Worm (Caenorhabditis elegans): ENCODE results near the gene R13A5.11.

- TF ChIP-seq zag-1 (tag; optimal IDR thresholded peaks at IDR 0.05) (no peak), egl-27 (tag; optimal IDR thresholded peaks at IDR 0.05) (no peak), sma-9 (GFP tag; optimal IDR thresholded peaks at IDR 0.05) (no peak), sma-9 (tag; optimal IDR thresholded peaks at IDR 0.05) (no peak), ztf-4 (tag; optimal IDR thresholded peaks at IDR 0.05) (no peak), R02D3.7 (tag; optimal IDR thresholded peaks at IDR 0.05) (no peak), mdl-1 (tag; optimal IDR thresholded peaks at IDR 0.05) (no peak), nhr-23 (tag; optimal IDR thresholded peaks at IDR 0.05) (no peak), unc-39 (tag; optimal IDR thresholded peaks at IDR 0.05) (no peak), fos-1 (tag; optimal IDR thresholded peaks at IDR 0.05) (no peak), alr-1 (tag; optimal IDR thresholded peaks at IDR 0.05) (no peak)
Measured at ce11 chrIII:7566098-7566497, 27.0 kb downstream of the R13A5.11 start, which contains the start of gene ttr-32.

Measured in whole organism, L2 larva.